Worm (Caenorhabditis elegans) whole organism, L4/young adult: ENCODE measurements around the gene nhr-105.

ENCODE experiments used
- W03F9.2 ChIP-seq: fragments of 150-350 bp; optimal IDR thresholded peaks from 2 replicates; lab custom pipeline; 2014; ENCODE audit warnings: missing biosample characterization, missing genetic modification characterization
- dao-5 ChIP-seq: sonication (generic microtip); optimal IDR thresholded peaks from 2 replicates; lab custom pipeline; 2016; ENCODE audit warnings: missing genotype, missing genetic modification characterization, moderate library complexity, missing compliant biosample characterization
- him-1 ChIP-seq: sonication (generic microtip); optimal IDR thresholded peaks from 2 replicates; lab custom pipeline; 2016; ENCODE audit warnings: missing genotype, missing genetic modification reagents, missing genetic modification characterization, missing compliant biosample characterization

The nhr-105 gene

DNA sequence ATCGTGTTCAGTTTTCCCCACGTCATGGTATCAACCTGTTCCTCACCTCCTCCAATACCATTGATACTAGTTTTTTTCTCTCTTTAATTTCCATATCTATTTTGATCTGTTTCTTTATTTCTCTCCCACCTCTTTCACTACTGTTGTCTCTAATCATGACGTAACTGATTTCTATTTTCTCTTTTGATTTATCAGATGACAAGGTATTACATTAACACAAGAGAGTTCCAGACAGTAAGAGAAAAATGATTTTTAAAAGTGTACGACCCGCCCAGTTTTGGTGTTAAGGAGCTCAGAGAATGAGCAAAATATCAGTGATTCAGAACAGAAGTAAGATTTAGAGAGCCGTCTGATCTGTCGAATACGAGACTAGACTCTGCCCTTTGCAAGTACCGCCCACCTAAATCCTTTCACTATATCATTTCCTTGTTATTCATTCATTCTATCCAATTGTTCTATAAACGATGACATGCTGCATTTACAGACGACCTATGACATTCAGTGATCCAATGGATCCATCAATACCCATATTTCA is at the start of gene nhr-105:
Gene nhr-105, plus strand, starts transcription at position 485 of the 535 bp plus-strand sequence.
- TF ChIP-seq dao-5 (tag; lab: Kevin White, UChicago) (no peak), him-1 (tag; lab: Kevin White, UChicago) (no peak)

DNA sequence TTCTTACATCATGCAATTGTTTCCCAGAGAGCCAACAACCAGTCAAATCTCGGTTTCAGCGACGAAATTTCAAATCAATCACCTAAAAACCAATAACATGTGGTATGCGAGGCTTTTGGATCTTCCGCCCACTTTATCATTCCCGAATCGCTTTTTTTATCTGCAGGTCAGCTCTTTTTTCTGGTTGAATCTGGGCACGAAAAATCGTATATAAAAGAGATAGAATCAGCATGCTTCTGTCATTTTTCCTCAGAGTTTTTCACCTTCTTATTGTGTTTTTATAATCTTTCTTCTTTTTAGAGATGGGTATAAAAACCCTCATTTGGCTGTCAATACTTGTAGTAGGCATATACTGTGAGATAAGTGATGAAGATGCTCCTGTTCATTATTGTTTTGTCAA is 46.6 kb upstream of the nhr-105 start, which contains the start of gene cht-3:
Gene cht-3, plus strand, starts transcription at position 301 of the 400 bp plus-strand sequence.
- TF ChIP-seq W03F9.2 (tag; lab: Kevin White, UChicago) (no peak), dao-5 (tag; lab: Kevin White, UChicago) (no peak), him-1 (tag; lab: Kevin White, UChicago) (no peak)

DNA sequence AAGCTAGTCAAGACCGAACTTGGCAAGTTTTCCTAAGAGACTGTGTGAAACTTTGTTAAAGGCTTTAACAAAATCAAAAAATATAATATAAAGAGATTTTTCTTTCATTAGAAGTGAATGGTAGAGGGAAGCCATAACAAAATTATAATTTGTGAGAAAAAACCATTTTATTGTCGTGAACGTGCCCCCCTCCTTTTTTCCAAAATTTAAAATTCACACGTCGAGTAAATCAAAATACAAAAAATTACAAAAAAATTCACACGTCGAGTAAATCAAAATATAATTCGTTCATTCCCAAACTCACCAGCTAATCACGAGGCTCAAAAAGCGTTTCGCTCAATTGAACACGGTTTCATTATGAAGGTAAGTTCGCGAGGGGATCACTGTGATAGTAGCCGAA is 40.4 kb upstream of the nhr-105 start, which contains the start of gene C25A8.2:
Gene C25A8.2, plus strand, starts transcription at position 301 of the 400 bp plus-strand sequence.
- TF ChIP-seq him-1 (tag; lab: Kevin White, UChicago), result no peak
- TF ChIP-seq dao-5 (tag; lab: Kevin White, UChicago), result no peak

DNA sequence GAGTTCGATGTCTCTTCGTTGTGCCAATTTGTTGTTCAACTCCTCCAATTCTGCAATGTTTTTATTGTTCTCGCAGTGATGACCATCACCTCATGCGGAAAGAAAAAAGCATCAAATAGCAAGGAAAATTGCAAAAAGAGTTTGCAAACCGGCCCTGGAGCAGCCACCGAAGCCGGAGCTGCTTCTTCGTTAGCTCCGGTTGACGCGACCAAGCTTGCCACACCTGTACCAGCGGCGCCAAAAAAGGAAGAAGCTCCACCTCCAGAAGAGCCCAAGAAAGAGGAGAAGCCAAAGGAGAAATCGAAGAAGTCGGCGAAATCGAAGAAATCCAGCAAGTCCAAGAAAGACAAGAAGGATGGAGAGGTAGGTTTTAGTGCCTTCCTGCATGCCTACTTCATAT is 39.8 kb upstream of the nhr-105 start:
- TF ChIP-seq W03F9.2 (tag; lab: Kevin White, UChicago) (no peak), dao-5 (tag; lab: Kevin White, UChicago) (no peak), him-1 (tag; lab: Kevin White, UChicago) (no peak)

ce11 chrIV:7010835-7011234 is 39.1 kb upstream of the nhr-105 start, which contains the start of gene C25A8.1:
Gene C25A8.1, plus strand, starts transcription at chrIV:7011135.
- no peak for TF ChIP-seq W03F9.2 (tag; lab: Kevin White, UChicago)
- no peak for TF ChIP-seq him-1 (tag; lab: Kevin White, UChicago)
- TF ChIP-seq dao-5 (tag; lab: Kevin White, UChicago), result no peak

DNA sequence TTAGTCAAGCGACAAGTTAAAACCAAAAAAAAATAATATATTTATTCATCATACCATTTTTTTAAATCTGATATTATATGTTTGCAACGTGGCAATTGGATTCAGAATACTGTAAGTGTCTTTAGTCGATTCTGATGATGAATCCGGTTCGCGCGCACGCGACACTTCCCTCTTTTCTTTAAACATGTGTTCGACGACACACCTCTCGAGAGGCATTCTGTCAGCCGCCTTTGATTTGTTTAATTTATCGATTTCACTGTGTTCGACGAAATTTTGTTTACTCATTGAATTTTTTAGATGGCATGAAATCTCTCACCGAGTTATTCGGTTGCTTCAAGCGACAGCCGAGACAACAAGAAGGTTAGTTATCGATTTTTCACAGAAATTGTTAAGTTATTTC is 38.2 kb upstream of the nhr-105 start, which contains the start of gene trxr-1:
Gene trxr-1, plus strand, starts transcription at position 227 of the 400 bp plus-strand sequence.
- TF ChIP-seq W03F9.2 (tag; lab: Kevin White, UChicago) (no peak), him-1 (tag; lab: Kevin White, UChicago) (no peak), dao-5 (tag; lab: Kevin White, UChicago) (no peak)

- TF ChIP-seq W03F9.2 (tag; lab: Kevin White, UChicago), result no peak
- TF ChIP-seq dao-5 (tag; lab: Kevin White, UChicago), result no peak
- TF ChIP-seq him-1 (tag; lab: Kevin White, UChicago), result no peak
Observed at ce11 chrIV:7012214-7012613, 37.7 kb upstream of the nhr-105 start.

DNA sequence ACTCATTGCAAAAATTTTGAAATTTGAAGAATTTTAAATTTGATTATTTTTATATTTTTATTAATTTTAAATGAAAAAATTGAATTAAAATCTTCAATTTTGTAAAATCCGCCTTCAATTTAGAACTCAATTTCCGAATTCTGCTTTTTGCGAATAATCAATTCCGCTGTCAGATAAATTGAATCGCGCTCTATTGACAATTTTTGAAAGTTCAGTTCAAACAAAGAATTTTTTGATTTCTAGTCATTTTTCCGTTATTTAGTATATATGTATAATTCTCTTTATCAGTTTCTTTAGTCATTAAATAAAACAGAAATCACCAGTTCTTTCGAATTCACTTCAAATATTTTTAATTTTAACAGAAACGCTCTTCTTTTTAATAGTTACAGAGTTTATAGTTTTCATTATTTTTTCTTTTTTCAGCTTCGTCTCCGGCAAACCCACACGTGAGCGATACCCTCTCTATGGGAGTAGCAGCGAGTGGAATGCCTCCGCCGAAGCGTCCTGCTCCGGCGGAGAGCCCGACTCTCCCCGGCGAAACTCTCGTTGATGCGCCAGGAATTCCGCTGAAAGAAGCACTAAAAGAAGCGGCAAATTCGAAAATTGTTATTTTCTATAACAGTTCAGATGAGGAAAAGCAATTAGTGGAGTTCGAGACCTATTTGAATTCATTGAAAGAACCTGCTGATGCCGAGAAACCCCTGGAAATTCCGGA is 37.1 kb upstream of the nhr-105 start:
- no peak for TF ChIP-seq dao-5 (tag; lab: Kevin White, UChicago)
- peak; percentile 38 for TF ChIP-seq W03F9.2 (tag; lab: Kevin White, UChicago)

ce11 chrIV:7016502-7016901 is 33.5 kb upstream of the nhr-105 start:
- no peak for TF ChIP-seq W03F9.2 (tag; lab: Kevin White, UChicago)
- no peak for TF ChIP-seq dao-5 (tag; lab: Kevin White, UChicago)
- no peak for TF ChIP-seq him-1 (tag; lab: Kevin White, UChicago)

DNA sequence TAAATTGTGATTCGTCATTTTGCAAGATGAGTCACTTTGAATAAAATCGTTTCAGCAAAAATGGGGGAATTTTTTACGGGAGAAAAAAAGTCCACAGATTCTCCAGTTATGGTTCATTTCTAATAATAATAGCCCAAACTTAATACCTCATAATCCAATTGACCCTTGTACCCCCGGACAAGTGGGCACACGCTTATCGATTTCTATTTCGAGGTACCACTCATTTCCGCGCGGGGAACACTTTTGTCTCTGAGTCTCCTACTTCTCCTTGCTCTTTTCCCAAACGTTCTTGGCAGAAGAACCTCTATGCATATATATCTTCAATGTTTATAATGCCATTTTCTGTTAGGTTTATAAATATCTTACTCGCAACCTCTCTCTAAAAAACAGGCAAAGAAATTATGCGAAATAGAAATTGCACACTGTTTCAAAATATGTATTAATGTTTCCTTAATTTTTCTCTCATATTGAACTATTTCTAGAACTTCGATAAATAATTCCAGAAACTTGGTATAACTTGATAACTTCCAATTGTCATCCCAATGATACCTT is 32.8 kb upstream of the nhr-105 start, which contains the start of gene gldi-4:
Gene gldi-4, plus strand, starts transcription at position 502 of the 552 bp plus-strand sequence.
- TF ChIP-seq dao-5 (tag; lab: Kevin White, UChicago) (no peak), W03F9.2 (tag; lab: Kevin White, UChicago) (no peak)

ce11 chrIV:7018623-7019022 is 31.3 kb upstream of the nhr-105 start:
- no peak for TF ChIP-seq him-1 (tag; lab: Kevin White, UChicago)
- no peak for TF ChIP-seq dao-5 (tag; lab: Kevin White, UChicago)
- TF ChIP-seq W03F9.2 (tag; lab: Kevin White, UChicago), result no peak

- no peak for TF ChIP-seq W03F9.2 (tag; lab: Kevin White, UChicago)
- no peak for TF ChIP-seq him-1 (tag; lab: Kevin White, UChicago)
- no peak for TF ChIP-seq dao-5 (tag; lab: Kevin White, UChicago)
Observed at ce11 chrIV:7020630-7021029, 29.3 kb upstream of the nhr-105 start.

ce11 chrIV:7022227-7022626 is 27.7 kb upstream of the nhr-105 start:
- TF ChIP-seq him-1 (tag; lab: Kevin White, UChicago), result no peak
- no peak for TF ChIP-seq W03F9.2 (tag; lab: Kevin White, UChicago)
- TF ChIP-seq dao-5 (tag; lab: Kevin White, UChicago), result no peak
